Worm (Caenorhabditis elegans) whole organism, L4 larva: ENCODE measurements around the gene C45B11.2.

Experiments
- F10B5.3 ChIP-seq: sonication (generic microtip); optimal IDR thresholded peaks from 2 replicates; lab custom pipeline; 2016; ENCODE audit warnings: mild to moderate bottlenecking, missing genetic modification characterization, missing compliant biosample characterization
- F37D6.2 ChIP-seq: sonication (generic microtip); optimal IDR thresholded peaks from 2 replicates; lab custom pipeline; 2016; ENCODE audit warnings: mild to moderate bottlenecking, missing genetic modification characterization, missing compliant biosample characterization
- T20F7.1 ChIP-seq: fragments of 200-800 bp; sonication (Bioruptor generic); optimal IDR thresholded peaks from 2 replicates; lab custom pipeline; 2018; ENCODE audit warnings: mild to moderate bottlenecking, missing genetic modification characterization, missing compliant biosample characterization
- T26A8.4 ChIP-seq: fragments of 200-800 bp; sonication (Bioruptor generic); IDR thresholded peaks from 2 replicates; pipeline ENCODE4 v1.3.6; 2022; ENCODE audit warnings: missing genetic modification characterization, missing compliant biosample characterization
- Y105C5A.15 ChIP-seq: fragments of 200-800 bp; sonication (Bioruptor generic); IDR thresholded peaks from 2 replicates; pipeline ENCODE4 v1.3.6; 2022; ENCODE audit warnings: missing genetic modification characterization, missing compliant biosample characterization
- Y48G9A.11 ChIP-seq: fragments of 200-800 bp; sonication (Bioruptor generic); IDR thresholded peaks from 2 replicates; pipeline ENCODE4 v1.3.6; 2022; ENCODE audit warnings: missing genetic modification reagents, missing genetic modification characterization, missing compliant biosample characterization
- Y5F2A.4 ChIP-seq: fragments of 200-800 bp; sonication (Bioruptor generic); optimal IDR thresholded peaks from 2 replicates; lab custom pipeline; 2018; ENCODE audit warnings: mild to moderate bottlenecking, missing genetic modification characterization, missing compliant biosample characterization
- aha-1 ChIP-seq: fragments of 150-350 bp; peaks from one replicate; lab custom pipeline; 2014; ENCODE audit warnings: missing biosample characterization, missing genetic modification characterization
- aly-2 ChIP-seq: sonication (generic microtip); optimal IDR thresholded peaks from 2 replicates; lab custom pipeline; 2018; ENCODE audit warnings: missing biosample characterization, missing genetic modification characterization
- ceh-20 ChIP-seq: fragments of 200-800 bp; sonication (Bioruptor generic); IDR thresholded peaks from 2 replicates; pipeline ENCODE4 v1.3.6; 2022; ENCODE audit warnings: missing genetic modification reagents, missing genetic modification characterization, missing compliant biosample characterization
- ceh-32 ChIP-seq: sonication (generic microtip); optimal IDR thresholded peaks from 2 replicates; lab custom pipeline; 2016; ENCODE audit warnings: mild to moderate bottlenecking, missing genetic modification characterization, missing compliant biosample characterization; ENCODE audit not compliant: poor library complexity
- ceh-62 ChIP-seq: sonication (generic microtip); optimal IDR thresholded peaks from 2 replicates; lab custom pipeline; 2017; ENCODE audit warnings: missing biosample characterization, missing genetic modification characterization
- ceh-82 ChIP-seq: sonication (generic microtip); optimal IDR thresholded peaks from 2 replicates; lab custom pipeline; 2017; ENCODE audit warnings: missing biosample characterization, missing genetic modification characterization
- ces-1 ChIP-seq: fragments of 150-350 bp; sonication (generic microtip); optimal IDR thresholded peaks from 4 replicates; lab custom pipeline; 2014; ENCODE audit warnings: missing biosample characterization, missing genetic modification reagents, missing genetic modification characterization
- cey-2 ChIP-seq: sonication (generic microtip); optimal IDR thresholded peaks from 3 replicates; lab custom pipeline; 2017; ENCODE audit warnings: missing genetic modification characterization, mild to moderate bottlenecking, missing compliant biosample characterization, antibody characterized with exemption, borderline replicate concordance; ENCODE audit not compliant: insufficient read depth
- daf-19 ChIP-seq: fragments of 200-800 bp; sonication (Bioruptor generic); conservative IDR thresholded peaks from 2 replicates; pipeline ENCODE4 v1.3.6; 2022; ENCODE audit warnings: missing genetic modification characterization, missing compliant biosample characterization
- dmd-9 ChIP-seq: fragments of 200-800 bp; sonication (Bioruptor generic); IDR thresholded peaks from 2 replicates; pipeline ENCODE4 v1.3.6; 2022; ENCODE audit warnings: missing genetic modification reagents, missing genetic modification characterization, missing compliant biosample characterization
- duxl-1 ChIP-seq: sonication (generic microtip); optimal IDR thresholded peaks from 2 replicates; lab custom pipeline; 2016; ENCODE audit warnings: mild to moderate bottlenecking, missing genetic modification characterization, moderate library complexity, missing compliant biosample characterization; ENCODE audit not compliant: poor library complexity
- dve-1 ChIP-seq: sonication (generic microtip); optimal IDR thresholded peaks from 2 replicates; lab custom pipeline; 2017; ENCODE audit warnings: antibody characterized with exemption, mild to moderate bottlenecking, missing genetic modification characterization, missing compliant biosample characterization; ENCODE audit not compliant: insufficient read depth
- egl-43 ChIP-seq: fragments of 200-800 bp; sonication (Bioruptor generic); IDR thresholded peaks from 2 replicates; pipeline ENCODE4 v1.3.6; 2022; ENCODE audit warnings: missing genetic modification reagents, missing genetic modification characterization, missing compliant biosample characterization
- fos-1 ChIP-seq: fragments of 150-350 bp; optimal IDR thresholded peaks from 2 replicates; lab custom pipeline; 2014; ENCODE audit warnings: missing biosample characterization, missing genetic modification characterization
- gei-8 ChIP-seq: fragments of 200-800 bp; sonication (Bioruptor generic); optimal IDR thresholded peaks from 2 replicates; lab custom pipeline; 2018; ENCODE audit warnings: mild to moderate bottlenecking, missing genetic modification characterization, missing compliant biosample characterization
- hif-1 ChIP-seq, 2 experiments: sonication (generic microtip); optimal IDR thresholded peaks; 2 replicates each; lab custom pipeline; 2016 to 2017; ENCODE audit warnings: missing compliant biosample characterization in 2 of 2, missing genetic modification characterization in 2 of 2, missing genetic modification reagents in 2 of 2, missing genotype in 2 of 2, mild to moderate bottlenecking in 1 of 2
- hlh-11 ChIP-seq: fragments of 200-800 bp; sonication (Bioruptor generic); optimal IDR thresholded peaks from 2 replicates; lab custom pipeline; 2018; ENCODE audit warnings: mild to moderate bottlenecking, missing genetic modification characterization, missing compliant biosample characterization
- lim-7 ChIP-seq: fragments of 200-800 bp; sonication (Bioruptor generic); IDR thresholded peaks from 2 replicates; pipeline ENCODE4 v1.3.6; 2022; ENCODE audit warnings: missing genetic modification characterization, missing compliant biosample characterization
- lin-13 ChIP-seq: fragments of 150-350 bp; optimal IDR thresholded peaks from 2 replicates; lab custom pipeline; 2014; ENCODE audit warnings: missing biosample characterization, missing genetic modification reagents, missing genetic modification characterization
- lir-3 ChIP-seq: sonication (generic microtip); optimal IDR thresholded peaks from 2 replicates; lab custom pipeline; 2016; ENCODE audit warnings: mild to moderate bottlenecking, missing genetic modification characterization, missing compliant biosample characterization
- madf-5 ChIP-seq, 2 experiments: fragments of 200-800 bp; sonication (Bioruptor generic); IDR thresholded peaks; 2 replicates each; pipeline ENCODE4 v1.3.6; 2022; ENCODE audit warnings: missing compliant biosample characterization in 2 of 2, missing genetic modification characterization in 2 of 2
- mdt-29 ChIP-seq: fragments of 200-800 bp; sonication (Bioruptor generic); IDR thresholded peaks from 2 replicates; pipeline ENCODE4 v1.3.6; 2022; ENCODE audit warnings: missing genetic modification reagents, missing genetic modification characterization, missing compliant biosample characterization
- mes-2 ChIP-seq: sonication (generic microtip); optimal IDR thresholded peaks from 2 replicates; lab custom pipeline; 2016; ENCODE audit warnings: missing genotype, mild to moderate bottlenecking, missing genetic modification characterization, missing compliant biosample characterization; ENCODE audit not compliant: poor library complexity, severe bottlenecking
- mxl-2 ChIP-seq: fragments of 200-800 bp; sonication (Bioruptor generic); conservative IDR thresholded peaks from 2 replicates; pipeline ENCODE4 v1.3.6; 2022; ENCODE audit warnings: missing genetic modification reagents, missing genetic modification characterization, missing compliant biosample characterization
- nhr-10 ChIP-seq: fragments of 150-350 bp; optimal IDR thresholded peaks from 2 replicates; lab custom pipeline; 2014; ENCODE audit warnings: missing biosample characterization, missing genetic modification characterization
- nhr-11 ChIP-seq: fragments of 150-350 bp; optimal IDR thresholded peaks from 2 replicates; lab custom pipeline; 2014; ENCODE audit warnings: missing biosample characterization, missing genetic modification characterization
- nhr-111 ChIP-seq: fragments of 200-800 bp; sonication (Bioruptor generic); optimal IDR thresholded peaks from 2 replicates; lab custom pipeline; 2018; ENCODE audit warnings: mild to moderate bottlenecking, missing genetic modification characterization, missing compliant biosample characterization
- nhr-25 ChIP-seq: sonication (generic microtip); optimal IDR thresholded peaks from 2 replicates; lab custom pipeline; 2017; ENCODE audit warnings: missing genetic modification characterization, mild to moderate bottlenecking, missing compliant biosample characterization, antibody characterized with exemption, moderate library complexity, borderline replicate concordance; ENCODE audit not compliant: insufficient read depth
- nhr-28 ChIP-seq: fragments of 150-350 bp; optimal IDR thresholded peaks from 2 replicates; lab custom pipeline; 2014; ENCODE audit warnings: missing biosample characterization, missing genetic modification characterization
- nhr-41 ChIP-seq: fragments of 200-800 bp; sonication (Bioruptor generic); IDR thresholded peaks from 2 replicates; pipeline ENCODE4 v1.3.6; 2022; ENCODE audit warnings: missing genetic modification reagents, missing genetic modification characterization, missing compliant biosample characterization
- nhr-48 ChIP-seq: sonication (generic microtip); optimal IDR thresholded peaks from 2 replicates; lab custom pipeline; 2016; ENCODE audit warnings: mild to moderate bottlenecking, missing genetic modification characterization, missing compliant biosample characterization
- php-3 ChIP-seq: fragments of 200-800 bp; sonication (Bioruptor generic); IDR thresholded peaks from 2 replicates; pipeline ENCODE4 v1.3.6; 2022; ENCODE audit warnings: missing genetic modification reagents, missing genetic modification characterization, missing compliant biosample characterization
- sdz-12 ChIP-seq: fragments of 200-800 bp; sonication (Bioruptor generic); optimal IDR thresholded peaks from 2 replicates; lab custom pipeline; 2018; ENCODE audit warnings: mild to moderate bottlenecking, missing genetic modification characterization, missing compliant biosample characterization
- set-16 ChIP-seq: fragments of 200-800 bp; sonication (Bioruptor generic); IDR thresholded peaks from 2 replicates; pipeline ENCODE4 v1.3.6; 2022; ENCODE audit warnings: missing genetic modification reagents, missing genetic modification characterization, missing compliant biosample characterization
- skn-1 ChIP-seq: fragments of 150-350 bp; optimal IDR thresholded peaks from 2 replicates; lab custom pipeline; 2014; ENCODE audit warnings: missing biosample characterization, missing genetic modification characterization
- snpc-4 ChIP-seq: fragments of 150-350 bp; optimal IDR thresholded peaks from 2 replicates; lab custom pipeline; 2014; ENCODE audit warnings: missing biosample characterization, missing genetic modification characterization
- spr-1 ChIP-seq: sonication (generic microtip); optimal IDR thresholded peaks from 2 replicates; lab custom pipeline; 2016; ENCODE audit warnings: mild to moderate bottlenecking, missing genetic modification characterization, missing compliant biosample characterization
- spr-3 ChIP-seq: fragments of 200-800 bp; sonication (Bioruptor generic); optimal IDR thresholded peaks from 2 replicates; lab custom pipeline; 2018; ENCODE audit warnings: mild to moderate bottlenecking, missing genetic modification characterization, missing compliant biosample characterization
- unc-39 ChIP-seq: sonication (generic microtip); optimal IDR thresholded peaks from 2 replicates; lab custom pipeline; 2017; ENCODE audit warnings: missing biosample characterization, missing genetic modification characterization
- unc-62 ChIP-seq, 3 experiments: fragments of 150-350 bp in 1 of 3; sonication (generic microtip); optimal IDR thresholded peaks in 2 of 3; peaks in 1 of 3; 1 replicate in 1 of 3; 2 replicates in 2 of 3; lab custom pipeline; 2014 to 2017; ENCODE audit warnings: missing biosample characterization in 3 of 3, missing genetic modification characterization in 3 of 3, missing genetic modification reagents in 3 of 3, missing genotype in 1 of 3
- zip-11 ChIP-seq: fragments of 200-800 bp; sonication (Bioruptor generic); IDR thresholded peaks from 2 replicates; pipeline ENCODE4 v1.3.6; 2022; ENCODE audit warnings: missing genetic modification characterization, missing compliant biosample characterization

C45B11.2 gene

DNA sequence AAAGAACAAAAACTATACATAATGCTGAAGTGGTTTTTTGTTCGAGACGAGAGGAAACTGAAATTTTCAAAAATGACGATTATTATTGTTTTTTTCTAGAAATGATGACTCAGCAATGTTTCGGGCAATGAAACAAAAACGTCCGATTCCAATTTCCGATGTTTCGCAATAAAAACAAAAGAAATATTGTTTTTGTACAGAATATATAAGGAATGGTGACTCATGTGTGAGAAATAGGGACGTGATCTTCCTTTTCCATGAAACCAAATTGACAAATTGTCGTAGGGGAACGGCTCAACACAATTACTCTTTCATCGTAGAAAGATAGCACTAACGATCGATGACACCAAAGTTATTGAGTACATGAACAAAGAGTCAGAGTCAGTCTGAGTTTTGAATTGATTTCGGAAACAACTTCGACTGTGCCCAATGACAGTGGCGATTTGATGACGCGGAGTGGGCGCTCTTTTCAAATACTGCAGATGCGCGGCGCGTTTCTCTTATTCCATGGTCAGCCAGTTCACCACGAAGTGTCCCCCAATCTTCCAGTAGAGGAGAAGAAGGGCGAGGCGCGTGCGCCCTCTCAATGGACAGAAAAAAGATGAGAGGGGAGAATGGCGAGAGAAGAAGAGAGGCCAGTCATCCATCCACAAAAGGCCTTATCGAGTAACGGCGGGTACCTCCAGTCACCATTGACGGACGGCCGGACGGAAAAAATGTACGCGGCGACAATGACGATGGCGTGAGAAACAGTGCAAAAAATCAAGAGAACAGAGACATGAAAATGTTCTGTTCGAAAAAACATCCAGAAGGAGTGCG lies 32.9 kb downstream of the C45B11.2 start (continued):
- TF ChIP-seq lir-3 (tag; lab: Kevin White, UChicago) (no peak), nhr-25 (tag; lab: Kevin White, UChicago) (peak; percentile 18), snpc-4 (no peak), daf-19 (no peak), egl-43 (GFP tag; lab: Robert Waterston, UW) (peak; percentile 87), Y48G9A.11 (GFP tag; lab: Robert Waterston, UW) (peak; percentile 54; the same call in 1 of the 2 replicates), hlh-11 (tag; lab: Kevin White, UChicago) (peak; percentile 21), unc-39 (tag; lab: Kevin White, UChicago) (no peak), nhr-48 (tag; lab: Kevin White, UChicago) (no peak), nhr-41 (GFP tag; lab: Robert Waterston, UW) (no peak), nhr-11 (no peak), zip-11 (GFP tag; lab: Robert Waterston, UW) (no peak), ces-1 (GFP tag; lab: Kevin White, UChicago) (no peak), dve-1 (tag; lab: Kevin White, UChicago) (peak; percentile 28), gei-8 (GFP tag; lab: Kevin White, UChicago) (no peak), aha-1 (tag; lab: Kevin White, UChicago) (peak; percentile 80), fos-1 (tag; lab: Kevin White, UChicago) (no peak), F10B5.3 (peak; percentile 52), nhr-111 (no peak), dmd-9 (0 out of 2 replicates have a peak, but pooled peaks have one; percentile 9), mdt-29 (no peak), T20F7.1 (GFP tag; lab: Kevin White, UChicago) (no peak), ceh-32 (no peak), mxl-2 (GFP tag; lab: Robert Waterston, UW) (no peak), hif-1 (tag; optimal IDR thresholded peaks at IDR 0.05; lab: Kevin White, UChicago) (peak in 1 of 2 experiments; percentile 29), Y105C5A.15 (no peak), ceh-20 (GFP tag; lab: Robert Waterston, UW) (no peak), madf-5 (GFP tag; IDR thresholded peaks at IDR 0.05; lab: Robert Waterston, UW) (no peak), unc-62 (GFP tag; optimal IDR thresholded peaks at IDR 0.05 in 1 of 2; lab: Kevin White, UChicago) (peak in 1 of 2 experiments; percentile 93), unc-62 (tag; optimal IDR thresholded peaks at IDR 0.05; lab: Kevin White, UChicago) (no peak), php-3 (no peak), duxl-1 (tag; lab: Kevin White, UChicago) (no peak), T26A8.4 (GFP tag; lab: Robert Waterston, UW) (0 out of 2 replicates have a peak, but pooled peaks have one; percentile 19), ceh-62 (tag; lab: Kevin White, UChicago) (no peak), nhr-28 (tag; lab: Kevin White, UChicago) (no peak), cey-2 (tag; lab: Kevin White, UChicago) (no peak), Y5F2A.4 (GFP tag; lab: Kevin White, UChicago) (no peak), spr-1 (no peak), aly-2 (tag; lab: Kevin White, UChicago) (no peak), set-16 (GFP tag; lab: Robert Waterston, UW) (peak; percentile 61), lin-13 (GFP tag; lab: Kevin White, UChicago) (no peak), mes-2 (tag; lab: Kevin White, UChicago) (peak; percentile 39), nhr-10 (tag; lab: Kevin White, UChicago) (no peak), lim-7 (GFP tag; lab: Robert Waterston, UW) (no peak), skn-1 (tag; lab: Kevin White, UChicago) (no peak), F37D6.2 (peak; percentile 4), spr-3 (no peak), ceh-82 (tag; lab: Kevin White, UChicago) (no peak), sdz-12 (GFP tag; lab: Kevin White, UChicago) (no peak)
